Fruit fly (Drosophila melanogaster) whole organism, embryonic: ENCODE data around the gene Vsx2.

ENCODE experiments used
- Bgb ChIP-seq: fragments of 200-800 bp; sonication (Bioruptor generic); IDR thresholded peaks from 2 replicates; pipeline ENCODE4 v1.3.6; 2022; ENCODE audit warnings: missing biosample characterization, missing genetic modification characterization; ENCODE audit not compliant: partially characterized antibody
- CG10209 ChIP-seq: fragments of 200-800 bp; sonication (Bioruptor generic); optimal IDR thresholded peaks from 3 replicates; lab custom pipeline; 2017; ENCODE audit warnings: missing biosample characterization, mild to moderate bottlenecking, missing genetic modification characterization, missing genetic modification reagents
- CG11504 ChIP-seq: fragments of 200-800 bp; sonication (Bioruptor generic); optimal IDR thresholded peaks from 3 replicates; lab custom pipeline; 2019; ENCODE audit warnings: missing biosample characterization, mild to moderate bottlenecking, missing genetic modification characterization, moderate library complexity
- CG12071 ChIP-seq: fragments of 200-800 bp; sonication (Bioruptor generic); optimal IDR thresholded peaks from 3 replicates; lab custom pipeline; 2018; ENCODE audit warnings: missing biosample characterization, mild to moderate bottlenecking, missing genetic modification characterization
- CG12659 ChIP-seq: fragments of 200-800 bp; sonication (Bioruptor generic); optimal IDR thresholded peaks from 3 replicates; lab custom pipeline; 2017; ENCODE audit warnings: mild to moderate bottlenecking, missing biosample characterization, missing genetic modification reagents, missing genetic modification characterization
- CG12744 ChIP-seq: fragments of 200-800 bp; sonication (Bioruptor generic); optimal IDR thresholded peaks from 2 replicates; lab custom pipeline; 2016; ENCODE audit warnings: missing biosample characterization, missing genetic modification characterization
- CG13287 ChIP-seq: fragments of 200-800 bp; sonication (Bioruptor generic); IDR thresholded peaks from 2 replicates; pipeline ENCODE4 v1.3.6; 2022; ENCODE audit warnings: missing biosample characterization, missing genetic modification characterization; ENCODE audit not compliant: partially characterized antibody
- CG13424 ChIP-seq: fragments of 200-800 bp; sonication (Bioruptor generic); optimal IDR thresholded peaks from 2 replicates; lab custom pipeline; 2019; ENCODE audit warnings: missing biosample characterization, mild to moderate bottlenecking, missing genetic modification characterization, moderate library complexity
- CG13894 ChIP-seq: fragments of 200-800 bp; sonication (Bioruptor generic); optimal IDR thresholded peaks from 3 replicates; lab custom pipeline; 2018; ENCODE audit warnings: missing biosample characterization, mild to moderate bottlenecking, missing genetic modification characterization, moderate library complexity
- CG1603 ChIP-seq: fragments of 200-800 bp; sonication (Bioruptor generic); optimal IDR thresholded peaks from 2 replicates; lab custom pipeline; 2019; ENCODE audit warnings: missing biosample characterization, mild to moderate bottlenecking, missing genetic modification characterization, moderate library complexity
- CG18599 ChIP-seq: fragments of 200-800 bp; sonication (Bioruptor generic); optimal IDR thresholded peaks from 3 replicates; lab custom pipeline; 2017; ENCODE audit warnings: missing biosample characterization, missing genetic modification characterization, mild to moderate bottlenecking, moderate library complexity, missing genetic modification reagents
- CG2712 ChIP-seq: fragments of 200-800 bp; optimal IDR thresholded peaks from 3 replicates; lab custom pipeline; 2019; ENCODE audit warnings: missing biosample characterization, mild to moderate bottlenecking, missing genetic modification characterization, moderate library complexity
- CG30403 ChIP-seq: fragments of 200-800 bp; sonication (Bioruptor generic); optimal IDR thresholded peaks from 3 replicates; lab custom pipeline; 2016; ENCODE audit warnings: missing biosample characterization, missing genetic modification characterization
- CG31441 ChIP-seq: fragments of 200-800 bp; sonication (Bioruptor generic); IDR thresholded peaks from 2 replicates; pipeline ENCODE4 v1.3.6; 2022; ENCODE audit warnings: missing biosample characterization, missing genetic modification characterization
- CG4617 ChIP-seq: fragments of 200-800 bp; sonication (Bioruptor generic); optimal IDR thresholded peaks from 3 replicates; lab custom pipeline; 2016; ENCODE audit warnings: missing biosample characterization, missing genetic modification characterization, borderline replicate concordance
- CG5245 ChIP-seq: fragments of 200-800 bp; sonication (Bioruptor generic); optimal IDR thresholded peaks from 3 replicates; lab custom pipeline; 2016; ENCODE audit warnings: missing biosample characterization, missing genetic modification characterization
- CG6683 ChIP-seq: fragments of 200-800 bp; sonication (Bioruptor generic); optimal IDR thresholded peaks from 2 replicates; lab custom pipeline; 2017; ENCODE audit warnings: missing biosample characterization, mild to moderate bottlenecking, missing genetic modification characterization, missing genetic modification reagents
- CG7928 ChIP-seq: fragments of 200-800 bp; sonication (Bioruptor generic); optimal IDR thresholded peaks from 2 replicates; lab custom pipeline; 2017; ENCODE audit warnings: missing biosample characterization, mild to moderate bottlenecking, missing genetic modification characterization
- CG7987 ChIP-seq: fragments of 200-800 bp; sonication (Bioruptor generic); optimal IDR thresholded peaks from 2 replicates; lab custom pipeline; 2018; ENCODE audit warnings: missing biosample characterization, mild to moderate bottlenecking, missing genetic modification characterization, moderate library complexity
- CG9437 ChIP-seq: fragments of 200-800 bp; sonication (Bioruptor generic); optimal IDR thresholded peaks from 2 replicates; lab custom pipeline; 2018; ENCODE audit warnings: missing biosample characterization, mild to moderate bottlenecking, missing genetic modification characterization
- CTCF ChIP-seq: fragments of 200-800 bp; sonication (Bioruptor generic); optimal IDR thresholded peaks from 2 replicates; lab custom pipeline; 2017; ENCODE audit warnings: missing biosample characterization, mild to moderate bottlenecking, missing genetic modification characterization, moderate library complexity
- Dbx ChIP-seq: fragments of 200-800 bp; sonication (Bioruptor generic); IDR thresholded peaks from 3 replicates; pipeline ENCODE4 v1.3.6; 2022; ENCODE audit warnings: missing biosample characterization, missing genetic modification characterization
- Dll ChIP-seq: fragments of 200-800 bp; sonication (Bioruptor generic); IDR thresholded peaks from 4 replicates; pipeline ENCODE4 v1.3.6; 2022; ENCODE audit warnings: missing biosample characterization, missing genetic modification characterization; ENCODE audit not compliant: partially characterized antibody
- Fer1 ChIP-seq: fragments of 200-800 bp; sonication (Bioruptor generic); optimal IDR thresholded peaks from 2 replicates; lab custom pipeline; 2017; ENCODE audit warnings: missing biosample characterization, mild to moderate bottlenecking, missing genetic modification characterization
- HLH3B ChIP-seq: fragments of 200-800 bp; sonication (Bioruptor generic); IDR thresholded peaks from 2 replicates; pipeline ENCODE4 v1.3.6; 2022; ENCODE audit warnings: missing biosample characterization, missing genetic modification characterization
- MBD-R2 ChIP-seq: fragments of 200-800 bp; sonication (Bioruptor generic); IDR thresholded peaks from 2 replicates; pipeline ENCODE4 v1.3.6; 2022; ENCODE audit warnings: missing biosample characterization, missing genetic modification characterization
- NC2α ChIP-seq: fragments of 200-800 bp; sonication (Bioruptor generic); optimal IDR thresholded peaks from 2 replicates; lab custom pipeline; 2016; ENCODE audit warnings: missing biosample characterization, missing genetic modification characterization
- bcd ChIP-seq: fragments of 200-800 bp; sonication (Bioruptor generic); optimal IDR thresholded peaks from 2 replicates; lab custom pipeline; 2017; ENCODE audit warnings: missing biosample characterization, mild to moderate bottlenecking, missing genetic modification characterization
- dpn ChIP-seq, 2 experiments: fragments of 200-800 bp; sonication (Bioruptor generic); optimal IDR thresholded peaks; 3 replicates each; lab custom pipeline; 2016; ENCODE audit warnings: missing biosample characterization in 2 of 2, missing genetic modification characterization in 2 of 2
- eve ChIP-seq, 2 experiments: fragments of >200 bp; optimal IDR thresholded peaks; 2 replicates each; lab custom pipeline; 2017; ENCODE audit warnings: missing biosample characterization in 2 of 2, missing genetic modification characterization in 2 of 2
- exex ChIP-seq: fragments of 200-800 bp; sonication (Bioruptor generic); optimal IDR thresholded peaks from 4 replicates; lab custom pipeline; 2018; ENCODE audit warnings: missing biosample characterization, mild to moderate bottlenecking, missing genetic modification characterization, moderate library complexity
- eyg ChIP-seq: fragments of 200-800 bp; sonication (Bioruptor generic); optimal IDR thresholded peaks from 3 replicates; lab custom pipeline; 2016; ENCODE audit warnings: missing biosample characterization, missing genetic modification characterization
- grn ChIP-seq: fragments of 200-800 bp; sonication (Bioruptor generic); optimal IDR thresholded peaks from 3 replicates; lab custom pipeline; 2017; ENCODE audit warnings: missing biosample characterization, missing genetic modification characterization
- jigr1 ChIP-seq: fragments of 200-800 bp; sonication (Bioruptor generic); IDR thresholded peaks from 3 replicates; pipeline ENCODE4 v1.3.6; 2022; ENCODE audit warnings: missing biosample characterization, missing genetic modification characterization
- mld ChIP-seq: fragments of 200-800 bp; sonication (Bioruptor generic); IDR thresholded peaks from 3 replicates; pipeline ENCODE4 v1.3.6; 2022; ENCODE audit warnings: missing biosample characterization, missing genetic modification characterization; ENCODE audit not compliant: partially characterized antibody
- nerfin-1 ChIP-seq: fragments of 200-800 bp; sonication (Bioruptor generic); optimal IDR thresholded peaks from 3 replicates; lab custom pipeline; 2019; ENCODE audit warnings: missing biosample characterization, mild to moderate bottlenecking, missing genetic modification characterization, moderate library complexity
- nmo ChIP-seq: fragments of 200-800 bp; sonication (Bioruptor generic); optimal IDR thresholded peaks from 2 replicates; lab custom pipeline; 2018; ENCODE audit warnings: missing biosample characterization, mild to moderate bottlenecking, missing genetic modification characterization, moderate library complexity
- nom ChIP-seq: fragments of 200-800 bp; sonication (Bioruptor generic); optimal IDR thresholded peaks from 2 replicates; lab custom pipeline; 2017; ENCODE audit warnings: missing biosample characterization, missing genetic modification characterization, mild to moderate bottlenecking, moderate library complexity, missing genetic modification reagents
- odd ChIP-seq: fragments of 200-800 bp; sonication (Bioruptor generic); optimal IDR thresholded peaks from 2 replicates; lab custom pipeline; 2017; ENCODE audit warnings: missing biosample characterization, mild to moderate bottlenecking, missing genetic modification characterization
- pb ChIP-seq: fragments of 200-800 bp; sonication (Bioruptor generic); optimal IDR thresholded peaks from 3 replicates; lab custom pipeline; 2016; ENCODE audit warnings: missing biosample characterization, missing genetic modification characterization
- psq ChIP-seq: fragments of 200-800 bp; sonication (Bioruptor generic); optimal IDR thresholded peaks from 2 replicates; lab custom pipeline; 2017; ENCODE audit warnings: missing biosample characterization, missing genetic modification characterization
- row ChIP-seq: fragments of 200-800 bp; sonication (Bioruptor generic); IDR thresholded peaks from 3 replicates; pipeline ENCODE4 v1.3.6; 2022; ENCODE audit warnings: missing biosample characterization, missing genetic modification characterization
- sima ChIP-seq: fragments of 200-800 bp; sonication (Bioruptor generic); optimal IDR thresholded peaks from 2 replicates; lab custom pipeline; 2016; ENCODE audit warnings: missing biosample characterization, missing genetic modification characterization
- sug ChIP-seq: fragments of 200-800 bp; optimal IDR thresholded peaks from 2 replicates; lab custom pipeline; 2019; ENCODE audit warnings: missing biosample characterization, mild to moderate bottlenecking, missing genetic modification characterization, moderate library complexity
- unpg ChIP-seq: fragments of 200-800 bp; sonication (Bioruptor generic); optimal IDR thresholded peaks from 3 replicates; lab custom pipeline; 2018; ENCODE audit warnings: missing biosample characterization, mild to moderate bottlenecking, missing genetic modification characterization, moderate library complexity
- zen ChIP-seq: fragments of 200-800 bp; sonication (Bioruptor generic); optimal IDR thresholded peaks from 3 replicates; lab custom pipeline; 2018; ENCODE audit warnings: missing biosample characterization, mild to moderate bottlenecking, missing genetic modification characterization, moderate library complexity

Vsx2 gene

DNA sequence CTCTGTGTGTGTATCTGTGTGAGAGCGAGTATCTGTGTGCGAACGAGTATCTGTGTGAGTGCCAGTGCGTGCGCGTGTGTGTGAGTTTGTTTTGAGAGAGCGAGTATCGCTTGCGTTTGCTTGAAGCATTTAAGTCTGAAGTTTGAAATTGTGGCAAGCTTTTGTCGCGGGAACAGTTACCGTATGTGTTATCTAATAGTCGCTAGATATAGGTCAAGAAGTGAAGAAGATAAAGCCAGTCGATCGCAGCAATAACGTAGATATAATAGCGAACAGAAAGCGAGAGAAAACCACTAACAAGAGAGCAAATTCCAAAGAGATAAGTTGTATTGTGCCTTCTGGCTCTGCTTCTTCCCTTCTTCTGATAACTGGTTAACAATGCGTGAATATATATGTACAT, 41.8 kb downstream of the Vsx2 start (continued):
- TF ChIP-seq psq (GFP tag; lab: Kevin White, UChicago), result no peak
- no peak for TF ChIP-seq CG7928 (GFP tag; lab: Kevin White, UChicago)
- TF ChIP-seq, all 482 proteins: peak for 13

DNA sequence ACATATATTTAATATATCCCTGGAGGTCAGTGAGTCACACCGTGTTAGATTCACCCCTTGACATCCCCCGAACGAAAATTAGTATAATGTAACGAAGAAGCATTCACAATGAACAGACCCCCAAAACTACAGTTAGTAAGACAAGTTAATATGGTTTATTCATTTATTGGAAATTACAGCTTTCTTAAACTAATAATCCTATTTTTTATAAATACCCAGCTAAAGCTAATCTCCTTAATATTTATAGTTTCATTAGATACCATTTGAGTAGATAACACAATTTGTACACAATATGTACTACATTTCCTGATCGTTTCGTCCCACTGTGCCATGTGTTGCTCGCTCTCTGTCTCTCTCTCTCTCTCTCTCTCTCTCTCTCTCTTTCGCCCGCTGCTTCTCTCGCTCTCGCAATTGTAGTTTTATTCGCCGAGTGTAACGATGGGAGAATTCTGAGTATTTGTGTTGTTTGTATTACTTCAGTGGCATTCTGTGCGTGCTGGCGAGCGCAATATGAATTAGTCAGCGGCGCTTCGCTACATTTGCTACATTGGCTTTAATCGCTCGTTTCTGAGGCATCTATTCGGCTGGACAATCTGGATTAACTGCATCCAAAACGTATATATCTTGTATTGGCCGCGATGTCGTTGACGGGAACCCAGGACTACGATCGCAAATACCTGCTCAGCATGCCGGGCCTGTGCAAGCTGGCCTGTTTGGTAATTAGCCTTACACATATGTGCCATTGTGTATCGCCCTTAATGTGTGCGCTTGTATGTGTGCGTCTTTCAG, 43.0 kb downstream of the Vsx2 start:
- TF ChIP-seq grn, result no peak
- TF ChIP-seq CG4617 (GFP tag; lab: Kevin White, UChicago), result no peak
- peak; percentile 29; the same call in 1 of the 2 replicates for TF ChIP-seq HLH3B
- peak; percentile 57 for TF ChIP-seq CG2712 (tag; lab: Kevin White, UChicago)
- peak; percentile 60 for TF ChIP-seq Fer1 (GFP tag; lab: Kevin White, UChicago)
- TF ChIP-seq CG18599 (GFP tag; lab: Kevin White, UChicago), result peak; percentile 44
- TF ChIP-seq NC2α (GFP tag; lab: Kevin White, UChicago), result no peak
- TF ChIP-seq CG10209 (GFP tag; lab: Kevin White, UChicago), result peak; percentile 24
- TF ChIP-seq nmo (GFP tag; lab: Kevin White, UChicago), result peak; percentile 11
- peak; percentile 26 for TF ChIP-seq nerfin-1
- TF ChIP-seq CG12071 (GFP tag; lab: Kevin White, UChicago), result no peak
- TF ChIP-seq CG13424 (tag; lab: Kevin White, UChicago), result peak; percentile 52
- TF ChIP-seq bcd (GFP tag; lab: Kevin White, UChicago), result peak; percentile 26
- TF ChIP-seq CG31441 (GFP tag; lab: Robert Waterston, UW), result peak; percentile 59
- peak; percentile 16 for TF ChIP-seq CG5245 (GFP tag; lab: Kevin White, UChicago)
- TF ChIP-seq Dbx, result peak; percentile 34; the same call in 1 of the 3 replicates
- no peak for TF ChIP-seq jigr1 (GFP tag; lab: Robert Waterston, UW)
- TF ChIP-seq CG9437, result peak; percentile 65
- TF ChIP-seq pb, result peak; percentile 3
- peak in 1 of 2 experiments; percentile 44 for TF ChIP-seq dpn (GFP tag; optimal IDR thresholded peaks at IDR 0.05; lab: Kevin White, UChicago)
- peak; percentile 23 for TF ChIP-seq CG7987
- peak; percentile 16 for TF ChIP-seq CG12744 (GFP tag; lab: Kevin White, UChicago)
- no peak for TF ChIP-seq CG13894 (tag; lab: Kevin White, UChicago)
- peak; percentile 51 for TF ChIP-seq CG12659 (GFP tag; lab: Kevin White, UChicago)
- peak; percentile 39 for TF ChIP-seq odd
- no peak for TF ChIP-seq CTCF (GFP tag; lab: Kevin White, UChicago)
- peak; percentile 51 for TF ChIP-seq unpg (GFP tag; lab: Kevin White, UChicago)
- peak; percentile 42; the same call in 1 of the 4 replicates for TF ChIP-seq Dll
- peak; percentile 77; the same call in 2 of the 3 replicates for TF ChIP-seq row
- peak; percentile 31 for TF ChIP-seq nom (GFP tag; lab: Kevin White, UChicago)
- peak; percentile 59 for TF ChIP-seq CG13287 (GFP tag; lab: Robert Waterston, UW)
- TF ChIP-seq exex (tag; lab: Kevin White, UChicago), result peak; percentile 11
- peak; percentile 51 for TF ChIP-seq CG30403 (GFP tag; lab: Kevin White, UChicago)
- TF ChIP-seq sug (tag; lab: Kevin White, UChicago), result peak; percentile 33
- TF ChIP-seq MBD-R2 (GFP tag; lab: Robert Waterston, UW), result no peak
- peak; percentile 53 for TF ChIP-seq zen (tag; lab: Kevin White, UChicago)
- TF ChIP-seq CG11504 (tag; lab: Kevin White, UChicago), result peak; percentile 68
- 0 out of 3 replicates have a peak, but pooled peaks have one; percentile 31 for TF ChIP-seq mld (GFP tag; lab: Robert Waterston, UW)
- peak; percentile 38 for TF ChIP-seq Bgb
- peak; percentile 8 for TF ChIP-seq CG6683 (GFP tag; lab: Kevin White, UChicago)
- TF ChIP-seq CG1603 (tag; lab: Kevin White, UChicago), result no peak
- TF ChIP-seq sima (GFP tag; lab: Kevin White, UChicago), result no peak
- no peak for TF ChIP-seq eyg (GFP tag; lab: Kevin White, UChicago)
- peak in 1 of 2 experiments; percentile 58 for TF ChIP-seq eve (GFP tag; optimal IDR thresholded peaks at IDR 0.05; lab: Kevin White, UChicago)
